Worm (Caenorhabditis elegans) whole organism, young adult: Measurements from ENCODE around the gene R08C7.12.

Source experiments
- B0019.2 ChIP-seq: fragments of 200-800 bp; sonication (Bioruptor generic); conservative IDR thresholded peaks from 2 replicates; pipeline ENCODE4 v1.3.6; 2022; ENCODE audit warnings: missing genetic modification reagents, missing genetic modification characterization, missing compliant biosample characterization
- B0035.1 ChIP-seq: sonication (generic microtip); optimal IDR thresholded peaks from 2 replicates; lab custom pipeline; 2016; ENCODE audit warnings: missing genetic modification characterization, mild to moderate bottlenecking, missing compliant biosample characterization, missing genotype, missing genetic modification reagents
- B0336.3 ChIP-seq: fragments of 200-800 bp; sonication (Bioruptor generic); IDR thresholded peaks from 2 replicates; pipeline ENCODE4 v1.3.6; 2022; ENCODE audit warnings: missing genetic modification characterization, missing compliant biosample characterization
- C06A6.2 ChIP-seq: fragments of 200-800 bp; sonication (Bioruptor generic); conservative IDR thresholded peaks from 2 replicates; pipeline ENCODE4 v1.3.6; 2022; ENCODE audit warnings: missing genetic modification characterization, missing compliant biosample characterization
- D2030.7 ChIP-seq: fragments of 200-800 bp; sonication (Bioruptor generic); IDR thresholded peaks from 2 replicates; pipeline ENCODE4 v1.3.6; 2022; ENCODE audit warnings: missing genetic modification reagents, missing genetic modification characterization, missing compliant biosample characterization
- F23B12.7 ChIP-seq: sonication (generic microtip); optimal IDR thresholded peaks from 2 replicates; lab custom pipeline; 2017; ENCODE audit warnings: missing genetic modification characterization, mild to moderate bottlenecking, missing compliant biosample characterization, antibody characterized with exemption, moderate library complexity; ENCODE audit not compliant: insufficient read depth
- F33H1.4 ChIP-seq: fragments of 200-800 bp; sonication (Bioruptor generic); IDR thresholded peaks from 2 replicates; pipeline ENCODE4 v1.3.6; 2022; ENCODE audit warnings: missing genetic modification reagents, missing genetic modification characterization, missing compliant biosample characterization
- F49E8.2 ChIP-seq: sonication (generic microtip); optimal IDR thresholded peaks from 3 replicates; lab custom pipeline; 2017; ENCODE audit warnings: missing genetic modification characterization, mild to moderate bottlenecking, missing compliant biosample characterization, antibody characterized with exemption, moderate library complexity; ENCODE audit not compliant: insufficient read depth
- F57C9.4 ChIP-seq: sonication (generic microtip); optimal IDR thresholded peaks from 2 replicates; lab custom pipeline; 2017; ENCODE audit warnings: mild to moderate bottlenecking, missing genetic modification characterization, missing compliant biosample characterization
- Y53G8AR.9 ChIP-seq: fragments of 200-800 bp; sonication (Bioruptor generic); conservative IDR thresholded peaks from 2 replicates; pipeline ENCODE4 v1.3.6; 2022; ENCODE audit warnings: missing genetic modification reagents, missing genetic modification characterization, missing compliant biosample characterization
- Y67H2A.10 ChIP-seq: fragments of 200-800 bp; sonication (Bioruptor generic); conservative IDR thresholded peaks from 2 replicates; pipeline ENCODE4 v1.3.6; 2022; ENCODE audit warnings: missing genetic modification reagents, missing genetic modification characterization, missing compliant biosample characterization
- Y79H2A.3 ChIP-seq: fragments of 200-800 bp; sonication (Bioruptor generic); conservative IDR thresholded peaks from 2 replicates; pipeline ENCODE4 v1.3.6; 2022; ENCODE audit warnings: missing genetic modification reagents, missing genetic modification characterization, missing compliant biosample characterization
- akir-1 ChIP-seq: fragments of 200-800 bp; sonication (Bioruptor generic); optimal IDR thresholded peaks from 2 replicates; lab custom pipeline; 2018; ENCODE audit warnings: mild to moderate bottlenecking, missing genetic modification characterization, moderate library complexity, missing compliant biosample characterization
- athp-1 ChIP-seq: sonication (generic microtip); optimal IDR thresholded peaks from 2 replicates; lab custom pipeline; 2017; ENCODE audit warnings: mild to moderate bottlenecking, missing genetic modification characterization, missing compliant biosample characterization
- attf-3 ChIP-seq: fragments of 200-800 bp; sonication (Bioruptor generic); conservative IDR thresholded peaks from 2 replicates; pipeline ENCODE4 v1.3.6; 2022; ENCODE audit warnings: missing genetic modification reagents, missing genetic modification characterization, missing compliant biosample characterization
- cebp-1 ChIP-seq, 2 experiments: fragments of 200-800 bp in 1 of 2; sonication (Bioruptor generic) in 1 of 2; sonication (generic microtip) in 1 of 2; IDR thresholded peaks in 1 of 2; optimal IDR thresholded peaks in 1 of 2; 2 replicates each; pipeline versions ENCODE4 v1.3.6 to Lab custom; 2017 to 2022; ENCODE audit warnings: missing compliant biosample characterization in 2 of 2, missing genetic modification characterization in 2 of 2, mild to moderate bottlenecking in 1 of 2, missing genetic modification reagents in 1 of 2, moderate library complexity in 1 of 2
- cebp-2 ChIP-seq: fragments of 200-800 bp; sonication (Bioruptor generic); IDR thresholded peaks from 2 replicates; pipeline ENCODE4 v1.3.6; 2022; ENCODE audit warnings: missing genetic modification characterization, missing compliant biosample characterization
- ceh-27 ChIP-seq: fragments of 200-800 bp; sonication (Bioruptor generic); optimal IDR thresholded peaks from 2 replicates; lab custom pipeline; 2018; ENCODE audit warnings: mild to moderate bottlenecking, missing genetic modification characterization, moderate library complexity, missing compliant biosample characterization
- chd-7 ChIP-seq: sonication (generic microtip); optimal IDR thresholded peaks from 2 replicates; lab custom pipeline; 2016; ENCODE audit warnings: mild to moderate bottlenecking, missing genetic modification characterization, moderate library complexity, missing compliant biosample characterization
- die-1 ChIP-seq: sonication (generic microtip); optimal IDR thresholded peaks from 2 replicates; lab custom pipeline; 2016; ENCODE audit warnings: missing genotype, mild to moderate bottlenecking, missing genetic modification characterization, missing compliant biosample characterization
- dpff-1 ChIP-seq: sonication (generic microtip); optimal IDR thresholded peaks from 2 replicates; lab custom pipeline; 2017; ENCODE audit warnings: mild to moderate bottlenecking, missing genetic modification characterization, missing compliant biosample characterization
- him-1 ChIP-seq: sonication (generic microtip); optimal IDR thresholded peaks from 2 replicates; lab custom pipeline; 2016; ENCODE audit warnings: missing genotype, missing genetic modification reagents, missing genetic modification characterization, missing compliant biosample characterization
- hlh-26 ChIP-seq: fragments of 200-800 bp; sonication (Bioruptor generic); conservative IDR thresholded peaks from 2 replicates; pipeline ENCODE4 v1.3.6; 2022; ENCODE audit warnings: missing genetic modification reagents, missing genetic modification characterization, missing compliant biosample characterization
- hmg-1.2 ChIP-seq: fragments of 200-800 bp; sonication (Bioruptor generic); IDR thresholded peaks from 2 replicates; pipeline ENCODE4 v1.3.6; 2022; ENCODE audit warnings: missing genetic modification reagents, missing genetic modification characterization, missing compliant biosample characterization
- hsf-1 ChIP-seq: fragments of 200-800 bp; sonication (Bioruptor generic); IDR thresholded peaks from 2 replicates; pipeline ENCODE4 v1.3.6; 2022; ENCODE audit warnings: missing genetic modification reagents, missing genetic modification characterization, missing compliant biosample characterization
- lin-35 ChIP-seq, 3 experiments: fragments of 150-350 bp in 2 of 3; sonication (generic microtip) in 1 of 3; optimal IDR thresholded peaks; 2 replicates each; lab custom pipeline; 2014 to 2018; ENCODE audit warnings: missing biosample characterization in 3 of 3, missing genetic modification characterization in 3 of 3, missing genetic modification reagents in 3 of 3
- madf-10 ChIP-seq: sonication (generic microtip); optimal IDR thresholded peaks from 2 replicates; lab custom pipeline; 2016; ENCODE audit warnings: mild to moderate bottlenecking, missing genetic modification characterization, missing compliant biosample characterization
- mxl-1 ChIP-seq: sonication (generic microtip); optimal IDR thresholded peaks from 2 replicates; lab custom pipeline; 2016; ENCODE audit warnings: missing genetic modification characterization, missing compliant biosample characterization
- nfyb-1 ChIP-seq: fragments of 200-800 bp; sonication (Bioruptor generic); IDR thresholded peaks from 2 replicates; pipeline ENCODE4 v1.3.6; 2022; ENCODE audit warnings: missing genetic modification reagents, missing genetic modification characterization, missing compliant biosample characterization
- nhr-120 ChIP-seq: fragments of 200-800 bp; sonication (Bioruptor generic); IDR thresholded peaks from 2 replicates; pipeline ENCODE4 v1.3.6; 2022; ENCODE audit warnings: missing genetic modification characterization, missing compliant biosample characterization
- nhr-90 ChIP-seq: sonication (generic microtip); optimal IDR thresholded peaks from 2 replicates; lab custom pipeline; 2016; ENCODE audit warnings: missing genotype, mild to moderate bottlenecking, missing genetic modification characterization, missing compliant biosample characterization
- repo-1 ChIP-seq: sonication (generic microtip); optimal IDR thresholded peaks from 2 replicates; lab custom pipeline; 2017; ENCODE audit warnings: mild to moderate bottlenecking, missing genetic modification characterization, missing compliant biosample characterization
- somi-1 ChIP-seq: fragments of 200-800 bp; sonication (Bioruptor generic); optimal IDR thresholded peaks from 2 replicates; lab custom pipeline; 2018; ENCODE audit warnings: mild to moderate bottlenecking, missing genetic modification characterization, missing compliant biosample characterization
- tbx-9 ChIP-seq: sonication (generic microtip); optimal IDR thresholded peaks from 2 replicates; lab custom pipeline; 2016; ENCODE audit warnings: borderline replicate concordance, missing genetic modification characterization, inconsistent platforms, missing compliant biosample characterization
- tlf-1 ChIP-seq: fragments of 200-800 bp; sonication (Bioruptor generic); optimal IDR thresholded peaks from 2 replicates; lab custom pipeline; 2018; ENCODE audit warnings: mild to moderate bottlenecking, missing genetic modification characterization, missing compliant biosample characterization
- xnd-1 ChIP-seq: sonication (generic microtip); optimal IDR thresholded peaks from 2 replicates; lab custom pipeline; 2016; ENCODE audit warnings: missing genotype, missing genetic modification reagents, missing genetic modification characterization, missing compliant biosample characterization
- zfh-2 ChIP-seq: fragments of 200-800 bp; sonication (Bioruptor generic); conservative IDR thresholded peaks from 2 replicates; pipeline ENCODE4 v1.3.6; 2022; ENCODE audit warnings: missing genetic modification reagents, missing genetic modification characterization, missing compliant biosample characterization
- ztf-18 ChIP-seq: sonication (generic microtip); optimal IDR thresholded peaks from 2 replicates; lab custom pipeline; 2016; ENCODE audit warnings: missing genotype, mild to moderate bottlenecking, missing genetic modification characterization, missing compliant biosample characterization
- ztf-6 ChIP-seq: fragments of 200-800 bp; sonication (Bioruptor generic); IDR thresholded peaks from 2 replicates; pipeline ENCODE4 v1.3.6; 2022; ENCODE audit warnings: missing genetic modification reagents, missing genetic modification characterization, missing compliant biosample characterization

R08C7.12 gene

DNA sequence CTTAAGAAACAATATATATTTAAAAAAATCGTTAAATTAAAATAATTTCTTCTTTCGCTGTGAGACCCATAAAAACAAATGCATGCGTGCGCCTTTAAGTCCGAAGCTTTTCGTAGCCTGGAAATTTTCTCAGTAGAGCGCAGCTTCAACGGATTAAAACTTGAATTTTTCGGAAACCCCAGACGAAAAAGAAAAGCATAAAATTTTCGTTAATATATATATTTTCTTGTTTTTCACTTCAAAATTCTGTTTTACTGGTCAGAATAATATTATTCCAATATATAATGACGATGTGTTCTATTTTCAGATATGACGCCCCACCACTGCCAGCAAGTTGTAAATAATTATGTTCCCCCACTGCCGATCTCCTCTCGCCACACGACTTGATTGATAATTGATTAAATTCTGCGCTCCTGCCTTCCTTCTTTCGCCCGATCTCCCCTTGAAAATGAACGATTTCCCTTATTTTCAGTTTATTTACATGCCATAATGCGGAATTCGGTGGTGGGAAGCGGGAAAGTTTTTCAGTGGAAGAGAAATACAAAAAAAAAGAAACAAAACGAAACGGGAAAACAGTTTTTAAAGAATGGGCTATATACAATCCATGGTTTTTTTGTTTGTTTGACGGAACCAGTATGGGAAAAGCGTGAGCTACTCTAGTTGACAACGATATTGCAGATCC is 18.6 kb downstream of the R08C7.12 start (continued):
- TF ChIP-seq nhr-90 (tag; lab: Kevin White, UChicago): peak; percentile 65
- TF ChIP-seq tbx-9 (tag; lab: Kevin White, UChicago): no peak
- TF ChIP-seq B0035.1: peak; percentile 82
- no peak for TF ChIP-seq F23B12.7
- TF ChIP-seq attf-3: no peak
- TF ChIP-seq hmg-1.2 (GFP tag; lab: Robert Waterston, UW): peak; percentile 14; the same call in 1 of the 2 replicates
- TF ChIP-seq nfyb-1: 0 out of 2 replicates have a peak, but pooled peaks have one; percentile 21
- TF ChIP-seq athp-1 (tag; lab: Kevin White, UChicago): peak; percentile 75
- 0 out of 2 replicates have a peak, but pooled peaks have one; percentile 21 for TF ChIP-seq C06A6.2
- TF ChIP-seq nhr-120 (GFP tag; lab: Robert Waterston, UW): no peak; the same call in 1 of the 2 replicates
- TF ChIP-seq die-1 (tag; lab: Kevin White, UChicago): peak; percentile 1
- TF ChIP-seq somi-1 (GFP tag; lab: Kevin White, UChicago): peak; percentile 73
- peak; percentile 69 for TF ChIP-seq chd-7 (tag; lab: Kevin White, UChicago)
- TF ChIP-seq zfh-2: no peak
- TF ChIP-seq tlf-1 (GFP tag; lab: Kevin White, UChicago): peak; percentile 69
- TF ChIP-seq B0336.3: peak; percentile 85
- TF ChIP-seq lin-35 (GFP tag; optimal IDR thresholded peaks at IDR 0.05; lab: Kevin White, UChicago): peak in 2 of 3 experiments; percentile 53 to 73
- no peak; the same call in 1 of the 2 replicates for TF ChIP-seq Y79H2A.3 (GFP tag; lab: Robert Waterston, UW)
- TF ChIP-seq B0019.2 (GFP tag; lab: Robert Waterston, UW): 0 out of 2 replicates have a peak, but pooled peaks have one; percentile 29

DNA sequence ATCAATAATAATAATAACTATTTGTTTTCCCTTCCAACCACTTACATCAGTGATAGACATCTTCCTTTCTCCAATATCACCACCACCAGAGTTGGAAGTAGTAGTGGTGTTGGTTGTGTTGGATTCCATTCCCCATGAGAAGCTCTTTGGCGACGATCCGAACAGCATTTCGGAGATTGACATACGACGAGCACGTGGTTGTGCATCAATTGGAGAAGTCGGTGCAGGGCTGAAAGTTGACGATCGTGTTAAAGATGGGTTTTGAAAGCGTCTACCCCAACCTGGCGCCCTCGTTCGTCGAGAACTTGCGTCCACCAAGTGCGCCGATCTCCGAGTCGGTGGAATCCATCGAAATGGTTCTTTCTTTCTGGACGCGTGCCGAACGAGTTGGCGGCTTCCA is 19.5 kb downstream of the R08C7.12 start:
- peak; percentile 9 for TF ChIP-seq akir-1
- 0 out of 2 replicates have a peak, but pooled peaks have one; percentile 22 for TF ChIP-seq cebp-2 (GFP tag; lab: Robert Waterston, UW)
- TF ChIP-seq xnd-1: no peak
- peak; percentile 29; the same call in 1 of the 2 replicates for TF ChIP-seq hsf-1 (GFP tag; lab: Robert Waterston, UW)
- no peak for TF ChIP-seq F49E8.2 (tag; lab: Kevin White, UChicago)
- TF ChIP-seq Y53G8AR.9 (GFP tag; lab: Robert Waterston, UW): 0 out of 2 replicates have a peak, but pooled peaks have one; percentile 7
- peak; percentile 38; the same call in 1 of the 2 replicates for TF ChIP-seq zfh-2
- TF ChIP-seq, all 124 proteins: peak for 5

DNA sequence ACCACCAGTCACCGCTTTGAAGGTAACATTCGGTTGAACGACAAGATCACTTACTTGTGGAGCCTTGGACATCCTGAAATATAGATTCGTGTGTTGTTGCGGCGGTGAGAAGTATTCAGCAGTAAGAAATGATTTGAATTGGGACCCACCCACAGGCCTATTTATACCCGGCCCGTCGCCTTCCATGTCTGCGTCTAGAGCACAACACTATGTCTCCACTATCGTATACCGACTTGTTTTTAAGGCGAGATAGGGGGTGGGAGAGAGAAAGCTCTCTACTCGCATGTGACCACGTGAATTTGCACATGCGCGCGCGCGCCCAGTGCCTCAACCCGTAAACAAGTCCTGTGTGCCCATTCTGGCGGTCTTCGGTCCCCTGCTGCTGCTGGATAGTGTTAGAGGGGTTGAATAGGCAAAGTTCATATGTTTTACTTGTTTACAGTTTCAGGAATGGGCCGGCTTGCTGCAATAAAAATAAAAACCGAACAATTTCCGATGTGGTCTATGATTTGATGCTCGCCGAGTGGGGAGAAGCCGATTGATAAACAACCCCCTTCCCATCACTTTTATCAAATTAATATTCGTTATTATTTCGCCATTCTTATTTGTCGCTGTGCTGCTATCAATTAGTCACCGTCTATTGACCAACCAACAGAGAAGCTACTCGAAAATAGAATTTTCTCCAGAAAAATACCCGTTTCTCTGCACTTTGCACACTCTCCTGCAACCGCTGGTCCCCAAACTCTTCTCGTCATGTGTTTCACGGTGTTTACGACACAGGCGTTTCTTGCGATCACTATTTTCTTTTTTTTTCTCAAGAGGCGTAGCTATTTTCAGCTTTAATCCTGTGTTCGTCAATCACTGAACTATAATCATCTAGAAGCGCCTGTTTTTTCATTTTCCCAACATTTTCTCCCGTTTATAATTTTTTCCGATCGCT is 20.5 kb downstream of the R08C7.12 start:
- TF ChIP-seq D2030.7 (no peak), somi-1 (GFP tag; lab: Kevin White, UChicago) (peak; percentile 82), him-1 (tag; lab: Kevin White, UChicago) (no peak), ceh-27 (GFP tag; lab: Kevin White, UChicago) (peak; percentile 79), dpff-1 (tag; lab: Kevin White, UChicago) (no peak), B0035.1 (no peak), nfyb-1 (peak; percentile 76; the same call in 1 of the 2 replicates), mxl-1 (tag; lab: Kevin White, UChicago) (no peak), Y79H2A.3 (GFP tag; lab: Robert Waterston, UW) (0 out of 2 replicates have a peak, but pooled peaks have one; percentile 8), die-1 (tag; lab: Kevin White, UChicago) (no peak), hlh-26 (GFP tag; lab: Robert Waterston, UW) (0 out of 2 replicates have a peak, but pooled peaks have one; percentile 39), ztf-18 (peak; percentile 43), hmg-1.2 (GFP tag; lab: Robert Waterston, UW) (peak; percentile 64), Y67H2A.10 (0 out of 2 replicates have a peak, but pooled peaks have one; percentile 37), ztf-6 (GFP tag; lab: Robert Waterston, UW) (no peak), repo-1 (tag; lab: Kevin White, UChicago) (peak; percentile 4), F57C9.4 (tag; lab: Kevin White, UChicago) (no peak), cebp-1 (GFP tag; IDR thresholded peaks at IDR 0.05; lab: Robert Waterston, UW) (peak; percentile 35; the same call in 1 of the 2 replicates), cebp-1 (tag; optimal IDR thresholded peaks at IDR 0.05; lab: Kevin White, UChicago) (peak; percentile 80), Y53G8AR.9 (GFP tag; lab: Robert Waterston, UW) (no peak; the same call in none of the 2 replicates), lin-35 (GFP tag; optimal IDR thresholded peaks at IDR 0.05; lab: Kevin White, UChicago) (peak in 1 of 3 experiments; percentile 19), F33H1.4 (GFP tag; lab: Robert Waterston, UW) (no peak), madf-10 (tag; lab: Kevin White, UChicago) (no peak)
